Worm (Caenorhabditis elegans) whole organism, late embryonic: Measurements from ENCODE around the gene srd-74.

Experiments
- C38D4.7 ChIP-seq: fragments of 200-800 bp; sonication (Bioruptor generic); optimal IDR thresholded peaks from 2 replicates; lab custom pipeline; 2018; ENCODE audit warnings: mild to moderate bottlenecking, missing genetic modification characterization, moderate library complexity, missing compliant biosample characterization
- F13H6.1 ChIP-seq: sonication (generic microtip); optimal IDR thresholded peaks from 2 replicates; lab custom pipeline; 2016; ENCODE audit warnings: missing genetic modification characterization, missing compliant biosample characterization
- T23F11.4 ChIP-seq: fragments of 200-800 bp; sonication (Bioruptor generic); optimal IDR thresholded peaks from 2 replicates; lab custom pipeline; 2018; ENCODE audit warnings: mild to moderate bottlenecking, missing genetic modification characterization, missing compliant biosample characterization
- Y22D7AL.16 ChIP-seq: sonication (generic microtip); optimal IDR thresholded peaks from 2 replicates; lab custom pipeline; 2016; ENCODE audit warnings: missing genetic modification characterization, missing compliant biosample characterization
- ahr-1 ChIP-seq: sonication (generic microtip); optimal IDR thresholded peaks from 2 replicates; lab custom pipeline; 2016; ENCODE audit warnings: missing genetic modification characterization, missing compliant biosample characterization
- ceh-18 ChIP-seq: sonication (generic microtip); optimal IDR thresholded peaks from 2 replicates; lab custom pipeline; 2016; ENCODE audit warnings: missing genetic modification characterization, missing compliant biosample characterization
- ceh-19 ChIP-seq: fragments of 200-800 bp; sonication (Bioruptor generic); optimal IDR thresholded peaks from 2 replicates; lab custom pipeline; 2018; ENCODE audit warnings: mild to moderate bottlenecking, missing genetic modification characterization, missing compliant biosample characterization
- ceh-22 ChIP-seq: sonication (generic microtip); optimal IDR thresholded peaks from 2 replicates; lab custom pipeline; 2017; ENCODE audit warnings: missing biosample characterization, missing genetic modification characterization
- ceh-24 ChIP-seq: sonication (generic microtip); optimal IDR thresholded peaks from 2 replicates; lab custom pipeline; 2016; ENCODE audit warnings: mild to moderate bottlenecking, missing genetic modification characterization, missing compliant biosample characterization
- ceh-30 ChIP-seq: fragments of 150-350 bp; optimal IDR thresholded peaks from 2 replicates; lab custom pipeline; 2014; ENCODE audit warnings: missing biosample characterization, missing genetic modification characterization
- ceh-31 ChIP-seq: sonication (generic microtip); optimal IDR thresholded peaks from 2 replicates; lab custom pipeline; 2016; ENCODE audit warnings: missing genetic modification characterization, missing compliant biosample characterization
- ceh-48 ChIP-seq: sonication (generic microtip); optimal IDR thresholded peaks from 2 replicates; lab custom pipeline; 2016; ENCODE audit warnings: missing genetic modification characterization, inconsistent platforms, missing compliant biosample characterization
- che-1 ChIP-seq: sonication (generic microtip); optimal IDR thresholded peaks from 2 replicates; lab custom pipeline; 2016; ENCODE audit warnings: mild to moderate bottlenecking, missing genetic modification characterization, missing compliant biosample characterization
- dve-1 ChIP-seq: sonication (generic microtip); optimal IDR thresholded peaks from 2 replicates; lab custom pipeline; 2017; ENCODE audit warnings: antibody characterized with exemption, mild to moderate bottlenecking, missing genetic modification characterization, missing compliant biosample characterization
- gmeb-2 ChIP-seq: sonication (generic microtip); optimal IDR thresholded peaks from 2 replicates; lab custom pipeline; 2016; ENCODE audit warnings: missing genetic modification characterization, inconsistent platforms, missing compliant biosample characterization
- hlh-13 ChIP-seq: fragments of 200-800 bp; sonication (Bioruptor generic); optimal IDR thresholded peaks from 2 replicates; lab custom pipeline; 2018; ENCODE audit warnings: mild to moderate bottlenecking, missing genetic modification characterization, missing compliant biosample characterization
- hlh-15 ChIP-seq: sonication (generic microtip); optimal IDR thresholded peaks from 2 replicates; lab custom pipeline; 2016; ENCODE audit warnings: missing genetic modification characterization, missing compliant biosample characterization
- hlh-6 ChIP-seq: sonication (generic microtip); optimal IDR thresholded peaks from 2 replicates; lab custom pipeline; 2016; ENCODE audit warnings: missing genotype, missing genetic modification characterization, missing compliant biosample characterization
- lim-6 ChIP-seq: sonication (generic microtip); optimal IDR thresholded peaks from 2 replicates; lab custom pipeline; 2016; ENCODE audit warnings: missing genetic modification characterization, missing compliant biosample characterization
- mec-3 ChIP-seq: sonication (generic microtip); optimal IDR thresholded peaks from 2 replicates; lab custom pipeline; 2016; ENCODE audit warnings: borderline replicate concordance, missing genetic modification characterization, missing compliant biosample characterization
- nhr-232 ChIP-seq: sonication (generic microtip); optimal IDR thresholded peaks from 2 replicates; lab custom pipeline; 2016; ENCODE audit warnings: missing genetic modification characterization, missing compliant biosample characterization
- odd-2 ChIP-seq: sonication (generic microtip); optimal IDR thresholded peaks from 2 replicates; lab custom pipeline; 2017; ENCODE audit warnings: antibody characterized with exemption, mild to moderate bottlenecking, missing genetic modification characterization, missing compliant biosample characterization
- pag-3 ChIP-seq: sonication (generic microtip); optimal IDR thresholded peaks from 2 replicates; lab custom pipeline; 2016; ENCODE audit warnings: missing compliant biosample characterization, missing genetic modification characterization, borderline replicate concordance
- pha-2 ChIP-seq: sonication (generic microtip); optimal IDR thresholded peaks from 2 replicates; lab custom pipeline; 2017; ENCODE audit warnings: mild to moderate bottlenecking, missing genetic modification characterization, missing compliant biosample characterization
- pqm-1 ChIP-seq: sonication (generic microtip); optimal IDR thresholded peaks from 2 replicates; lab custom pipeline; 2016; ENCODE audit warnings: missing genetic modification characterization, missing compliant biosample characterization
- pros-1 ChIP-seq: fragments of 150-350 bp; optimal IDR thresholded peaks from 2 replicates; lab custom pipeline; 2014; ENCODE audit warnings: missing biosample characterization, missing genetic modification reagents, missing genetic modification characterization
- ref-2 ChIP-seq: sonication (generic microtip); optimal IDR thresholded peaks from 2 replicates; lab custom pipeline; 2016; ENCODE audit warnings: missing genetic modification characterization, missing compliant biosample characterization
- rnt-1 ChIP-seq: sonication (generic microtip); optimal IDR thresholded peaks from 2 replicates; lab custom pipeline; 2016; ENCODE audit warnings: missing genetic modification characterization, missing compliant biosample characterization
- sdc-2 ChIP-seq: sonication (generic microtip); optimal IDR thresholded peaks from 2 replicates; lab custom pipeline; 2016; ENCODE audit warnings: missing genotype, missing genetic modification characterization, missing compliant biosample characterization
- sox-4 ChIP-seq: sonication (generic microtip); optimal IDR thresholded peaks from 2 replicates; lab custom pipeline; 2017; ENCODE audit warnings: mild to moderate bottlenecking, missing genetic modification characterization, inconsistent platforms, missing compliant biosample characterization
- syd-9 ChIP-seq: sonication (generic microtip); optimal IDR thresholded peaks from 2 replicates; lab custom pipeline; 2016; ENCODE audit warnings: mild to moderate bottlenecking, missing genetic modification characterization, moderate library complexity, missing compliant biosample characterization
- tbx-7 ChIP-seq: sonication (generic microtip); optimal IDR thresholded peaks from 2 replicates; lab custom pipeline; 2016; ENCODE audit warnings: missing genotype, missing genetic modification characterization, missing compliant biosample characterization
- unc-55 ChIP-seq: sonication (generic microtip); optimal IDR thresholded peaks from 2 replicates; lab custom pipeline; 2017; ENCODE audit warnings: missing biosample characterization, missing genetic modification reagents, missing genetic modification characterization
- unc-86 ChIP-seq: sonication (generic microtip); optimal IDR thresholded peaks from 2 replicates; lab custom pipeline; 2016; ENCODE audit warnings: missing genetic modification characterization, missing compliant biosample characterization
- zip-5 ChIP-seq: sonication (generic microtip); optimal IDR thresholded peaks from 2 replicates; lab custom pipeline; 2016; ENCODE audit warnings: missing genetic modification characterization, missing compliant biosample characterization

Gene srd-74

ce11 chrIII:11792295-11793256 lies 10.7 kb downstream of the srd-74 start, which contains the start of gene C24H11.2 (continued):
- peak; percentile 48 for TF ChIP-seq che-1
- peak; percentile 23 for TF ChIP-seq T23F11.4 (GFP tag; lab: Kevin White, UChicago)

DNA sequence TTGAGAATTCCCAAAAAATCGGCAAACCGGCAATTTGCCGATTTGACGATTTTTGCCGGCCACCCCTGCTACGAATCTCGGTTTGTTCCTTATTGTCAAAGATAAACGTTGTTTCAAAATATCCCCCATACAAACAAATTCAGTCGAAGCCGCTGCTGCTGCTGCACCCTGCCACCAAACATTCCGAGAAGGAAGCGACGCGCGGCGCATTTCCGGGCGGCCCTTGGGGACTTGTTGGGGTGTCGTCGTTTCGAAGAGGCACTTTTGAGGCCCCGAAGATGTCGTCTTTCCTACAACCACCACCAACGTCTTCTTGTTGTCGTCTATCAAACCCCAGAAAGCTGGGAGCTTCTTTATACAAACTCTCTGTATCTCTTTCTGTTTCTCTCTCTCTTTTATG lies 12.5 kb downstream of the srd-74 start:
- no peak for TF ChIP-seq hlh-13 (GFP tag; lab: Kevin White, UChicago)
- TF ChIP-seq ceh-22 (tag; lab: Kevin White, UChicago): no peak
- no peak for TF ChIP-seq mec-3 (tag; lab: Kevin White, UChicago)
- no peak for TF ChIP-seq ref-2
- no peak for TF ChIP-seq Y22D7AL.16 (tag; lab: Kevin White, UChicago)
- no peak for TF ChIP-seq sdc-2 (tag; lab: Kevin White, UChicago)
- no peak for TF ChIP-seq pag-3 (tag; lab: Kevin White, UChicago)
- TF ChIP-seq pha-2 (tag; lab: Kevin White, UChicago): no peak
- TF ChIP-seq pros-1: no peak
- no peak for TF ChIP-seq syd-9 (tag; lab: Kevin White, UChicago)

ce11 chrIII:11795448-11795847 lies 13.5 kb downstream of the srd-74 start, which contains the start of gene twk-39:
twk-39 (plus strand) TSS chrIII:11795748.
- no peak for TF ChIP-seq ceh-19 (GFP tag; lab: Kevin White, UChicago)
- TF ChIP-seq ahr-1 (tag; lab: Kevin White, UChicago): no peak
- TF ChIP-seq hlh-15 (tag; lab: Kevin White, UChicago): no peak
- TF ChIP-seq syd-9 (tag; lab: Kevin White, UChicago): no peak

DNA sequence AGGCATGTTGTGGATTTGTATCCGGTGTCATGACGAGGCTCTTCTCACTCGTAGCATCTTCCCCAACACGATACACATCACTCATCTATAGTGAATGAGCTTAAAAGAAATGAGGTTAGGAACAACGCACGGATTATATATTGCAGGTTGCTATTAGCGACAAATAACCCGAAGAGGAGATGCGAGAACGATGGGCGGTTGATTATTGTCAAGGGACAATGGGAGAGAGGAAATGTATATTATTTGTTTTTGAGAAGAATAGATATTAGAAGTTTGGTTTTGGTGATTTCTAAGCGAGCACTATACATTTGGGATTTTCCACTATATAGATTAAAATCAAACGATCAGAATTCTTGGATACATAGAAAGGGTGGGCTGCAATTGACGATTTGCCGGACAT lies 24.8 kb downstream of the srd-74 start, which contains the start of gene C18D11.7:
TSS of gene C18D11.7 (minus strand) at position 101 of the 400 bp plus-strand sequence.
- TF ChIP-seq unc-86 (tag; lab: Kevin White, UChicago): no peak
- no peak for TF ChIP-seq sox-4 (tag; lab: Kevin White, UChicago)
- TF ChIP-seq zip-5: no peak
- no peak for TF ChIP-seq unc-55
- no peak for TF ChIP-seq pag-3 (tag; lab: Kevin White, UChicago)
- TF ChIP-seq ceh-30: no peak
- TF ChIP-seq ceh-18 (tag; lab: Kevin White, UChicago): no peak

- TF ChIP-seq odd-2 (tag; lab: Kevin White, UChicago) (no peak), ceh-19 (GFP tag; lab: Kevin White, UChicago) (no peak), T23F11.4 (GFP tag; lab: Kevin White, UChicago) (no peak), hlh-13 (GFP tag; lab: Kevin White, UChicago) (no peak), C38D4.7 (GFP tag; lab: Kevin White, UChicago) (no peak), sdc-2 (tag; lab: Kevin White, UChicago) (no peak), F13H6.1 (tag; lab: Kevin White, UChicago) (no peak), pqm-1 (tag; lab: Kevin White, UChicago) (no peak), zip-5 (no peak), ceh-48 (tag; lab: Kevin White, UChicago) (no peak), nhr-232 (tag; lab: Kevin White, UChicago) (no peak), hlh-15 (tag; lab: Kevin White, UChicago) (no peak)
Measured at ce11 chrIII:11807418-11807817, 25.5 kb downstream of the srd-74 start, which contains the start of gene C18D11.10. C18D11.10 (plus strand) TSS chrIII:11807718.

DNA sequence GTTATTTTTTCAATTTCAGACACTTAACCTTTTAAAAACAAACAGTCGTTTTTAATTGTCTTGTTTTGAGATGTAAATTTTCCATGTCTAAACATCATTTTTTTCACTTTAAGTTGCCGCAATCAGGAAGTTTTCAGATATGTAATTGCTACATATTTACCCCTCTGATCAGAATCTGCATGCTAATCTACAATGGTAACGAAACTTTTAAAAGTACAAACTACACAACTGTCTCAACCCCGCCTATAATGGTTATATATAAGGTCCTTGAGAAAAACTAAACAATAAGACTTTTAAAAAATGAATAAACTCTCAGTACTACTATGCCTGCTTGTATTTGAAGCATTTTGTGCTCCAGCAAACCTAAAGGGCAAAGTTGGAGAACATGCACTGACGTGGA lies 26.9 kb downstream of the srd-74 start, which contains the start of gene C18D11.9:
TSS of gene C18D11.9 (plus strand) at position 301 of the 400 bp plus-strand sequence.
- TF ChIP-seq mec-3 (tag; lab: Kevin White, UChicago): no peak
- TF ChIP-seq rnt-1: no peak
- TF ChIP-seq dve-1 (tag; lab: Kevin White, UChicago): no peak
- no peak for TF ChIP-seq lim-6
- no peak for TF ChIP-seq zip-5
- TF ChIP-seq tbx-7 (tag; lab: Kevin White, UChicago): no peak
- TF ChIP-seq hlh-6 (tag; lab: Kevin White, UChicago): no peak
- no peak for TF ChIP-seq hlh-15 (tag; lab: Kevin White, UChicago)
- no peak for TF ChIP-seq pha-2 (tag; lab: Kevin White, UChicago)
- TF ChIP-seq ceh-24 (tag; lab: Kevin White, UChicago): no peak
- TF ChIP-seq gmeb-2: no peak
- no peak for TF ChIP-seq ceh-31 (tag; lab: Kevin White, UChicago)
- TF ChIP-seq ceh-19 (GFP tag; lab: Kevin White, UChicago): no peak
